Worm (Caenorhabditis elegans): Measurements from ENCODE around the gene Y43F8B.25.
A peak's percentile ranks its signal among the peaks of the same experiment; 100 is the strongest.

The Y43F8B.25 gene

DNA sequence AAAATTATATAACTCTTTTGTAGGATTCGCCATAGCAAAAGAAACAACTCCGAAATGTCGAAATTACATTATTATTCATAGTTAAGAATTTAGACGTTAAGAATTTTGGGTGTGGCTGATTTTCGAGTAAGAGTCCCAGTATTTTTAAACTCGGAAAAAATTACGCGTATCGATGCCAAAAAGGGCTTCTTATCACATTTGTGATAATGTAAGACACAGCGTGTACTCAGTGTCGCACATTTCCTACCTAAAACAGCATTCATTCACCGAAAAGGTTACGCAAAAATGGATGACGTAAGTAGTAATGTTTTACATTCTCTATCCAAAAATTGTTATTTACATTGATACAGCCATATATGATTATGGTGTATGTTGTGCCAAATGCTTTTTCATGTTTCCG is 13.2 kb upstream of the Y43F8B.25 start, which contains the start of gene M04C3.5 (continued):
- TF ChIP-seq lin-1 (GFP tag; IDR thresholded peaks at IDR 0.05) (no peak), nhr-102 (tag; optimal IDR thresholded peaks at IDR 0.05) (no peak), ctbp-1 (GFP tag; IDR thresholded peaks at IDR 0.05) (no peak), dmd-9 (GFP tag; IDR thresholded peaks at IDR 0.05) (no peak), D1046.2 (GFP tag; IDR thresholded peaks at IDR 0.05) (no peak), pha-4 (GFP tag; IDR thresholded peaks at IDR 0.05) (no peak), pha-4 (tag; optimal IDR thresholded peaks at IDR 0.05) (no peak), nhr-237 (tag; optimal IDR thresholded peaks at IDR 0.05) (no peak), daf-16 (GFP tag; optimal IDR thresholded peaks at IDR 0.05) (no peak), daf-16 (tag; optimal IDR thresholded peaks at IDR 0.05) (peak; percentile 35), dve-1 (tag; optimal IDR thresholded peaks at IDR 0.05; ENCODE audit: insufficient read depth) (no peak), hmg-1.1 (GFP tag; IDR thresholded peaks at IDR 0.05) (no peak), F44E2.7 (GFP tag; IDR thresholded peaks at IDR 0.05) (no peak), madf-5 (GFP tag; IDR thresholded peaks at IDR 0.05) (no peak), ceh-62 (tag; optimal IDR thresholded peaks at IDR 0.05) (no peak), lin-13 (GFP tag; optimal IDR thresholded peaks at IDR 0.05) (no peak), nhr-28 (tag; optimal IDR thresholded peaks at IDR 0.05) (peak; percentile 23), zag-1 (tag; optimal IDR thresholded peaks at IDR 0.05) (no peak), Y105C5A.15 (GFP tag; IDR thresholded peaks at IDR 0.05) (no peak), aly-2 (tag; optimal IDR thresholded peaks at IDR 0.05) (no peak)

- TF ChIP-seq T20F7.1 (GFP tag; optimal IDR thresholded peaks at IDR 0.05) (no peak), daf-16 (GFP tag; optimal IDR thresholded peaks at IDR 0.05) (no peak), daf-16 (tag; optimal IDR thresholded peaks at IDR 0.05) (peak; percentile 35), Y105C5A.15 (GFP tag; IDR thresholded peaks at IDR 0.05) (no peak), sdz-12 (GFP tag; optimal IDR thresholded peaks at IDR 0.05) (no peak), ceh-62 (tag; optimal IDR thresholded peaks at IDR 0.05) (no peak), mep-1 (tag; optimal IDR thresholded peaks at IDR 0.05) (no peak), daf-19 (GFP tag; conservative IDR thresholded peaks at IDR 0.05) (no peak), tag-97 (GFP tag; IDR thresholded peaks at IDR 0.05) (no peak), spr-3 (GFP tag; optimal IDR thresholded peaks at IDR 0.05) (no peak), madf-9 (GFP tag; conservative IDR thresholded peaks at IDR 0.05) (no peak), pqm-1 (tag; optimal IDR thresholded peaks at IDR 0.05) (peak; percentile 56), T26A8.4 (GFP tag; IDR thresholded peaks at IDR 0.05) (no peak)
Measured at ce11 chrV:19455650-19456049, 7.1 kb upstream of the Y43F8B.25 start, which contains the start of the genes Y43F8B.13 and Y43F8B.14. Y43F8B.13 (plus strand) TSS chrV:19455950. Y43F8B.14 (minus strand) TSS chrV:19455971.

DNA sequence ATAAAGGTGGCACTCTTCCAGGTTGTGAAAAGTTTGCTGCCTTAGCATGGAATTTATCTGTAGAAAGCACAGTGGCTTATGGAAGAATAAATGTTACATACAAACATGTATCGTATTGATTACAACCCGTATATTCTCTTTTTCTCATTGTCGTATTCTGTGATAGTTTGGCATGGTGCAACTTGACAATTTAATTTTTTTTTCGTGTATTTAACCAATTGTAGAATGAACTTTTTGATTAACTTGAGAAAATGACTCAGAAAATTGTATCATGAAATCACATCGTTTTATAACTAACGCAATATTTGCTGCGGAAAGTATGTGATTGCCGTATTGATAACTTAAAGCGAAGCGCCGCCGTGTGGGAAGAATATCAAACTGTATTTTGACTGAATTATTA is 5.6 kb upstream of the Y43F8B.25 start, which contains the start of gene Y43F8B.24:
Gene Y43F8B.24, plus strand, starts transcription at position 301 of the 400 bp plus-strand sequence.
- TF ChIP-seq rbr-2 (tag; optimal IDR thresholded peaks at IDR 0.05), result no peak
- no peak for TF ChIP-seq dmd-9 (GFP tag; IDR thresholded peaks at IDR 0.05)
- TF ChIP-seq unc-62 (GFP tag; optimal IDR thresholded peaks at IDR 0.05 in 1 of 2), result peak in 1 of 2 experiments; percentile 7
- TF ChIP-seq unc-62 (tag; optimal IDR thresholded peaks at IDR 0.05), result no peak
- TF ChIP-seq Y48G9A.11 (GFP tag; IDR thresholded peaks at IDR 0.05), result no peak
- no peak for TF ChIP-seq daf-16 (GFP tag; optimal IDR thresholded peaks at IDR 0.05)
- TF ChIP-seq daf-16 (tag; optimal IDR thresholded peaks at IDR 0.05), result peak; percentile 17
- no peak for TF ChIP-seq lin-38 (GFP tag; IDR thresholded peaks at IDR 0.05)
- TF ChIP-seq zip-11 (GFP tag; IDR thresholded peaks at IDR 0.05), result no peak
- no peak for TF ChIP-seq ztf-11 (tag; optimal IDR thresholded peaks at IDR 0.05)
- TF ChIP-seq nhr-11 (tag; optimal IDR thresholded peaks at IDR 0.05), result no peak
- TF ChIP-seq tra-1 (GFP tag; IDR thresholded peaks at IDR 0.05), result no peak
- TF ChIP-seq nhr-6 (tag; optimal IDR thresholded peaks at IDR 0.05), result no peak
- no peak for TF ChIP-seq dmd-6 (GFP tag; IDR thresholded peaks at IDR 0.05)
- TF ChIP-seq daf-8 (GFP tag; IDR thresholded peaks at IDR 0.05), result no peak
- no peak for TF ChIP-seq arid-1 (GFP tag; conservative IDR thresholded peaks at IDR 0.05)
- TF ChIP-seq ceh-82 (tag; optimal IDR thresholded peaks at IDR 0.05), result no peak
- TF ChIP-seq T20F7.1 (GFP tag; optimal IDR thresholded peaks at IDR 0.05), result no peak

Measured in whole organism, L4 larva.